Fruit fly (Drosophila melanogaster) whole organism, embryonic: ENCODE measurements around the gene ebi.

Experiments
- Asciz ChIP-seq: fragments of 200-800 bp; sonication (Bioruptor generic); optimal IDR thresholded peaks from 2 replicates; lab custom pipeline; 2017; ENCODE audit warnings: missing biosample characterization, mild to moderate bottlenecking, missing genetic modification characterization, missing genetic modification reagents
- Atf-2 ChIP-seq: fragments of 200-800 bp; sonication (Bioruptor generic); optimal IDR thresholded peaks from 2 replicates; lab custom pipeline; 2016; ENCODE audit warnings: missing biosample characterization, missing genetic modification characterization
- Awh ChIP-seq: fragments of 200-800 bp; sonication (Bioruptor generic); IDR thresholded peaks from 2 replicates; pipeline ENCODE4, ENCODE4 v1.3.6; 2022; ENCODE audit warnings: missing biosample characterization, missing genetic modification characterization
- CG10979 ChIP-seq: fragments of 200-800 bp; sonication (Bioruptor generic); optimal IDR thresholded peaks from 2 replicates; lab custom pipeline; 2018; ENCODE audit warnings: missing biosample characterization, mild to moderate bottlenecking, missing genetic modification characterization, moderate library complexity
- CG11085 ChIP-seq: fragments of 200-800 bp; sonication (Bioruptor generic); IDR thresholded peaks from 2 replicates; pipeline ENCODE4 v1.3.6; 2022; ENCODE audit warnings: missing biosample characterization, missing genetic modification characterization
- CG11504 ChIP-seq: fragments of 200-800 bp; sonication (Bioruptor generic); optimal IDR thresholded peaks from 3 replicates; lab custom pipeline; 2019; ENCODE audit warnings: missing biosample characterization, mild to moderate bottlenecking, missing genetic modification characterization, moderate library complexity
- CG11695 ChIP-seq: fragments of 200-800 bp; sonication (Bioruptor generic); IDR thresholded peaks from 3 replicates; pipeline ENCODE4 v1.3.6; 2022; ENCODE audit warnings: missing biosample characterization, missing genetic modification characterization
- CG12155 ChIP-seq: fragments of 200-800 bp; sonication (Bioruptor generic); optimal IDR thresholded peaks from 3 replicates; lab custom pipeline; 2016; ENCODE audit warnings: missing biosample characterization, missing genetic modification characterization
- CG1602 ChIP-seq: fragments of 200-800 bp; sonication (Bioruptor generic); optimal IDR thresholded peaks from 3 replicates; lab custom pipeline; 2016; ENCODE audit warnings: missing biosample characterization, missing genetic modification characterization
- CG16815 ChIP-seq: fragments of 200-800 bp; sonication (Bioruptor generic); optimal IDR thresholded peaks from 3 replicates; lab custom pipeline; 2017; ENCODE audit warnings: missing biosample characterization, mild to moderate bottlenecking, missing genetic modification characterization
- CG16863 ChIP-seq: fragments of 200-800 bp; sonication (Bioruptor generic); optimal IDR thresholded peaks from 3 replicates; lab custom pipeline; 2016; ENCODE audit warnings: missing biosample characterization, missing genetic modification characterization
- CG18011 ChIP-seq: fragments of 200-800 bp; sonication (Bioruptor generic); optimal IDR thresholded peaks from 2 replicates; lab custom pipeline; 2017; ENCODE audit warnings: missing biosample characterization, missing genetic modification characterization, mild to moderate bottlenecking, moderate library complexity, missing genotype
- CG2875 ChIP-seq: fragments of 200-800 bp; sonication (Bioruptor generic); optimal IDR thresholded peaks from 2 replicates; lab custom pipeline; 2017; ENCODE audit warnings: missing biosample characterization, mild to moderate bottlenecking, missing genetic modification characterization, missing genetic modification reagents
- CG30403 ChIP-seq: fragments of 200-800 bp; sonication (Bioruptor generic); optimal IDR thresholded peaks from 3 replicates; lab custom pipeline; 2016; ENCODE audit warnings: missing biosample characterization, missing genetic modification characterization
- CG30431 ChIP-seq: fragments of 200-800 bp; sonication (Bioruptor generic); optimal IDR thresholded peaks from 2 replicates; lab custom pipeline; 2017; ENCODE audit warnings: missing biosample characterization, missing genetic modification characterization
- CG32532 ChIP-seq: fragments of 200-800 bp; sonication (Bioruptor generic); IDR thresholded peaks from 2 replicates; pipeline ENCODE4 v1.3.6; 2022; ENCODE audit warnings: missing biosample characterization, missing genetic modification characterization
- CG32767 ChIP-seq: fragments of 200-800 bp; sonication (Bioruptor generic); IDR thresholded peaks from 2 replicates; pipeline ENCODE4 v1.3.6; 2022; ENCODE audit warnings: missing biosample characterization, missing genetic modification characterization
- CG3407 ChIP-seq: fragments of 200-800 bp; sonication (Bioruptor generic); optimal IDR thresholded peaks from 2 replicates; lab custom pipeline; 2018; ENCODE audit warnings: missing biosample characterization, mild to moderate bottlenecking, missing genetic modification characterization
- CG42726 ChIP-seq: fragments of 200-800 bp; sonication (Bioruptor generic); IDR thresholded peaks from 2 replicates; pipeline ENCODE4 v1.3.6; 2022; ENCODE audit warnings: missing biosample characterization, missing genetic modification characterization; ENCODE audit not compliant: partially characterized antibody
- CG6272 ChIP-seq: fragments of 200-800 bp; sonication (Bioruptor generic); IDR thresholded peaks from 2 replicates; pipeline ENCODE4 v1.3.6; 2022; ENCODE audit warnings: missing biosample characterization, missing genetic modification characterization
- CG9817 ChIP-seq: fragments of 200-800 bp; sonication (Bioruptor generic); optimal IDR thresholded peaks from 2 replicates; lab custom pipeline; 2018; ENCODE audit warnings: missing biosample characterization, mild to moderate bottlenecking, missing genetic modification characterization, moderate library complexity
- Dbx ChIP-seq: fragments of 200-800 bp; sonication (Bioruptor generic); IDR thresholded peaks from 3 replicates; pipeline ENCODE4 v1.3.6; 2022; ENCODE audit warnings: missing biosample characterization, missing genetic modification characterization
- Dp ChIP-seq: fragments of 200-800 bp; sonication (Bioruptor generic); optimal IDR thresholded peaks from 2 replicates; lab custom pipeline; 2018; ENCODE audit warnings: missing biosample characterization, mild to moderate bottlenecking, missing genetic modification characterization, moderate library complexity
- Hey ChIP-seq: fragments of 200-800 bp; sonication (Bioruptor generic); optimal IDR thresholded peaks from 3 replicates; lab custom pipeline; 2018; ENCODE audit warnings: missing biosample characterization, mild to moderate bottlenecking, missing genetic modification characterization
- MTF-1 ChIP-seq: fragments of 200-800 bp; sonication (Bioruptor generic); optimal IDR thresholded peaks from 2 replicates; lab custom pipeline; 2018; ENCODE audit warnings: missing biosample characterization, mild to moderate bottlenecking, missing genetic modification characterization, borderline replicate concordance
- NK7.1 ChIP-seq: fragments of 200-800 bp; sonication (Bioruptor generic); optimal IDR thresholded peaks from 3 replicates; lab custom pipeline; 2016; ENCODE audit warnings: missing biosample characterization, missing genetic modification characterization
- Optix ChIP-seq: fragments of 200-800 bp; sonication (Bioruptor generic); IDR thresholded peaks from 3 replicates; pipeline ENCODE4 v1.3.6; 2022; ENCODE audit warnings: missing biosample characterization, missing genetic modification characterization
- Rfx ChIP-seq: fragments of 200-800 bp; sonication (Bioruptor generic); IDR thresholded peaks from 2 replicates; pipeline ENCODE4 v1.3.6; 2022; ENCODE audit warnings: missing biosample characterization, missing genetic modification characterization
- Tbp ChIP-seq: fragments of >200 bp; optimal IDR thresholded peaks from 2 replicates; lab custom pipeline; 2018; ENCODE audit warnings: missing biosample characterization, missing genetic modification characterization
- Vsx1 ChIP-seq: fragments of 200-800 bp; sonication (Bioruptor generic); optimal IDR thresholded peaks from 2 replicates; lab custom pipeline; 2017; ENCODE audit warnings: missing biosample characterization, mild to moderate bottlenecking, missing genetic modification characterization, missing genetic modification reagents
- cato ChIP-seq: fragments of 200-800 bp; sonication (Bioruptor generic); optimal IDR thresholded peaks from 2 replicates; lab custom pipeline; 2016; ENCODE audit warnings: missing biosample characterization, missing genetic modification characterization, borderline replicate concordance
- chinmo ChIP-seq: fragments of 200-800 bp; sonication (Bioruptor generic); IDR thresholded peaks from 4 replicates; pipeline ENCODE4 v1.3.6; 2022; ENCODE audit warnings: missing biosample characterization, missing genetic modification characterization; ENCODE audit not compliant: partially characterized antibody
- corto ChIP-seq: fragments of 200-800 bp; sonication (Bioruptor generic); optimal IDR thresholded peaks from 2 replicates; lab custom pipeline; 2016; ENCODE audit warnings: missing biosample characterization, mild to moderate bottlenecking, missing genetic modification characterization, moderate library complexity
- crol ChIP-seq: fragments of 200-800 bp; sonication (Bioruptor generic); IDR thresholded peaks from 2 replicates; pipeline ENCODE4 v1.3.6; 2022; ENCODE audit warnings: missing biosample characterization, missing genetic modification characterization
- eyg ChIP-seq: fragments of 200-800 bp; sonication (Bioruptor generic); optimal IDR thresholded peaks from 3 replicates; lab custom pipeline; 2016; ENCODE audit warnings: missing biosample characterization, missing genetic modification characterization
- gcm ChIP-seq: fragments of 200-800 bp; sonication (Bioruptor generic); optimal IDR thresholded peaks from 2 replicates; lab custom pipeline; 2019; ENCODE audit warnings: missing biosample characterization, mild to moderate bottlenecking, missing genetic modification characterization, moderate library complexity
- hbn ChIP-seq: fragments of 200-800 bp; sonication (Bioruptor generic); IDR thresholded peaks from 2 replicates; pipeline ENCODE4 v1.3.6; 2022; ENCODE audit warnings: missing biosample characterization, missing genetic modification characterization; ENCODE audit not compliant: partially characterized antibody
- kni ChIP-seq: fragments of 200-800 bp; sonication (Bioruptor generic); optimal IDR thresholded peaks from 3 replicates; lab custom pipeline; 2017; ENCODE audit warnings: mild to moderate bottlenecking, missing biosample characterization, missing genetic modification reagents, missing genetic modification characterization
- lbe ChIP-seq: fragments of 200-800 bp; sonication (Bioruptor generic); optimal IDR thresholded peaks from 2 replicates; lab custom pipeline; 2016; ENCODE audit warnings: missing biosample characterization, mild to moderate bottlenecking, missing genetic modification characterization
- mld ChIP-seq: fragments of 200-800 bp; sonication (Bioruptor generic); IDR thresholded peaks from 3 replicates; pipeline ENCODE4 v1.3.6; 2022; ENCODE audit warnings: missing biosample characterization, missing genetic modification characterization; ENCODE audit not compliant: partially characterized antibody
- nerfin-1 ChIP-seq: fragments of 200-800 bp; sonication (Bioruptor generic); optimal IDR thresholded peaks from 3 replicates; lab custom pipeline; 2019; ENCODE audit warnings: missing biosample characterization, mild to moderate bottlenecking, missing genetic modification characterization, moderate library complexity
- scrt ChIP-seq: fragments of 200-800 bp; sonication (Bioruptor generic); optimal IDR thresholded peaks from 2 replicates; lab custom pipeline; 2018; ENCODE audit warnings: missing biosample characterization, mild to moderate bottlenecking, missing genetic modification characterization, moderate library complexity
- sim ChIP-seq: fragments of 200-800 bp; sonication (Bioruptor generic); IDR thresholded peaks from 2 replicates; pipeline ENCODE4 v1.3.6; 2022; ENCODE audit warnings: missing biosample characterization, missing genetic modification characterization
- trh ChIP-seq: fragments of 200-800 bp; sonication (Bioruptor generic); optimal IDR thresholded peaks from 2 replicates; lab custom pipeline; 2016; ENCODE audit warnings: missing biosample characterization, missing genetic modification characterization
- unpg ChIP-seq: fragments of 200-800 bp; sonication (Bioruptor generic); optimal IDR thresholded peaks from 3 replicates; lab custom pipeline; 2018; ENCODE audit warnings: missing biosample characterization, mild to moderate bottlenecking, missing genetic modification characterization, moderate library complexity
- wdn ChIP-seq: fragments of 200-800 bp; sonication (Bioruptor generic); IDR thresholded peaks from 2 replicates; pipeline ENCODE4 v1.3.6; 2022; ENCODE audit warnings: missing biosample characterization, missing genetic modification characterization
- zf30C ChIP-seq: fragments of 200-800 bp; sonication (Bioruptor generic); optimal IDR thresholded peaks from 3 replicates; lab custom pipeline; 2018; ENCODE audit warnings: missing biosample characterization, mild to moderate bottlenecking, missing genetic modification characterization
- zfh2 ChIP-seq: fragments of 200-800 bp; sonication (Bioruptor generic); optimal IDR thresholded peaks from 2 replicates; lab custom pipeline; 2016; ENCODE audit warnings: missing biosample characterization, missing genetic modification characterization

Gene ebi

DNA sequence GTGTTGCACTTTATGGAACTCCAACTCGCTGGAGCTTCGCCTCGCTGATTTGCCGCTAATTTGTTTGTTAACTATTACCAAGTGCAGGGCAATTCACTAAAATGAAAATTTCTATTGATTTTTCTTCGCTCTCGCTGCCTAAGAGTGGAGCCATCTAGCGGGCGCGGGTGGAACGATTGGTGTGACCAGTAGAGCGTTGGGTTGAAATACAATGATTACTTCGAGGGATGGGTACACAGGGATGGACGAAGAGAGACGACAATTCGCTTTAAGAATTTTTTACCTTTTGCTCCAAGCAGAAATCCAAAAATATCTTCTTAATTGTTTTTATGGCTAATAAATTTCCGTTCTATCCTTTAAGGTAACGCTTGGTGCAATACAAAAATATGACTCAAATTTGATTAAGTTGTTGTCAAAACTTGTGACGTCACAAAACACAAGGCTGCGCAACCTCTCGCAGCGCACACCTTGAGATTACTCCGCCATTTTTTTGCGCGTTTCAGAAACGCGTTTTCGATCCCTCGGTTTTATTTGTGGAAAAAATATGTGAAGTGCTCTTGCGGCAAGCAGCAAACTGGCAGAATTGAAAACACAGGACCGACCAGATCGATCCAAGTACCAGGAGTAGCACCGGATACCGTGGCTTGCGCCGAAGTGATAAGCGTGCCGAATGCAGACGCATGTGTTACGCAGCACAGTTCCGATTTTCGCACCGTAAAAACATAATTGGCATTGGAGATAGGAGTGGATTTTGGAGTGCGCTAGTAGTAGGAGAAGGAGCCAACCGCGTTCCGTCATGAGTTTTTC is at the start of gene ebi, which contains the start of gene AP-2alpha (continued):
- TF ChIP-seq CG16815 (GFP tag; lab: Kevin White, UChicago) (peak; percentile 92), CG32532 (GFP tag; lab: Robert Waterston, UW) (peak; percentile 85), Awh (no peak), Rfx (peak; percentile 92), CG42726 (GFP tag; lab: Robert Waterston, UW) (no peak), Dbx (peak; percentile 91), zfh2 (GFP tag; lab: Kevin White, UChicago) (peak; percentile 96), Atf-2 (GFP tag; lab: Kevin White, UChicago) (peak; percentile 94), Vsx1 (no peak), CG30403 (GFP tag; lab: Kevin White, UChicago) (peak; percentile 94), crol (GFP tag; lab: Robert Waterston, UW) (peak; percentile 76), gcm (peak; percentile 65), CG10979 (peak; percentile 76), sim (0 out of 2 replicates have a peak, but pooled peaks have one; percentile 26), CG11504 (tag; lab: Kevin White, UChicago) (no peak), Tbp (GFP tag; lab: Kevin White, UChicago) (no peak), trh (GFP tag; lab: Kevin White, UChicago) (peak; percentile 75), mld (GFP tag; lab: Robert Waterston, UW) (no peak), scrt (GFP tag; lab: Kevin White, UChicago) (no peak), CG30431 (GFP tag; lab: Kevin White, UChicago) (peak; percentile 80), lbe (GFP tag; lab: Kevin White, UChicago) (peak; percentile 52), CG1602 (GFP tag; lab: Kevin White, UChicago) (peak; percentile 88), Optix (peak; percentile 81), nerfin-1 (tag; lab: Kevin White, UChicago) (peak; percentile 78), zf30C (GFP tag; lab: Kevin White, UChicago) (no peak), hbn (GFP tag; lab: Robert Waterston, UW) (no peak), CG9817 (tag; lab: Kevin White, UChicago) (peak; percentile 92), unpg (GFP tag; lab: Kevin White, UChicago) (peak; percentile 70), CG18011 (GFP tag; lab: Kevin White, UChicago) (peak; percentile 69), kni (GFP tag; lab: Kevin White, UChicago) (peak; percentile 57), CG11695 (GFP tag; lab: Robert Waterston, UW) (peak; percentile 81), CG32767 (GFP tag; lab: Robert Waterston, UW) (peak; percentile 84), CG12155 (GFP tag; lab: Kevin White, UChicago) (peak; percentile 90), CG16863 (peak; percentile 93), corto (GFP tag; lab: Kevin White, UChicago) (no peak), wdn (GFP tag; lab: Robert Waterston, UW) (peak; percentile 83), Hey (tag; lab: Kevin White, UChicago) (peak; percentile 59), CG2875 (GFP tag; lab: Kevin White, UChicago) (peak; percentile 33), CG3407 (GFP tag; lab: Kevin White, UChicago) (peak; percentile 71), CG11085 (peak; percentile 78), MTF-1 (GFP tag; lab: Kevin White, UChicago) (peak; percentile 58), NK7.1 (GFP tag; lab: Kevin White, UChicago) (peak; percentile 76), CG6272 (GFP tag; lab: Robert Waterston, UW) (peak; percentile 92), Dp (peak; percentile 40), Asciz (peak; percentile 60), cato (peak; percentile 84), eyg (GFP tag; lab: Kevin White, UChicago) (peak; percentile 87), chinmo (GFP tag; lab: Robert Waterston, UW) (0 out of 4 replicates have a peak, but pooled peaks have one; percentile 19)
